Fruit fly (Drosophila melanogaster) whole organism, embryonic: ENCODE measurements around the gene Prp5.
A peak's percentile ranks its signal among the peaks of the same experiment; 100 is the strongest.

Source experiments
- Atf-2 ChIP-seq: fragments of 200-800 bp; sonication (Bioruptor generic); optimal IDR thresholded peaks from 2 replicates; lab custom pipeline; 2016; ENCODE audit warnings: missing biosample characterization, missing genetic modification characterization
- Bgb ChIP-seq: fragments of 200-800 bp; sonication (Bioruptor generic); IDR thresholded peaks from 2 replicates; pipeline ENCODE4 v1.3.6; 2022; ENCODE audit warnings: missing biosample characterization, missing genetic modification characterization; ENCODE audit not compliant: partially characterized antibody
- CG10565 ChIP-seq: fragments of 200-800 bp; sonication (Bioruptor generic); optimal IDR thresholded peaks from 3 replicates; lab custom pipeline; 2016; ENCODE audit warnings: missing biosample characterization, mild to moderate bottlenecking, missing genetic modification characterization
- CG10654 ChIP-seq: fragments of 200-800 bp; sonication (Bioruptor generic); optimal IDR thresholded peaks from 2 replicates; lab custom pipeline; 2016; ENCODE audit warnings: missing biosample characterization, missing genetic modification characterization
- CG11504 ChIP-seq: fragments of 200-800 bp; sonication (Bioruptor generic); optimal IDR thresholded peaks from 3 replicates; lab custom pipeline; 2019; ENCODE audit warnings: missing biosample characterization, mild to moderate bottlenecking, missing genetic modification characterization, moderate library complexity
- CG11696 ChIP-seq: fragments of 200-800 bp; sonication (Bioruptor generic); IDR thresholded peaks from 2 replicates; pipeline ENCODE4 v1.3.6; 2022; ENCODE audit warnings: missing biosample characterization, missing genetic modification characterization
- CG14441 ChIP-seq: fragments of 200-800 bp; sonication (Bioruptor generic); IDR thresholded peaks from 2 replicates; pipeline ENCODE4 v1.3.6; 2022; ENCODE audit warnings: missing biosample characterization, missing genetic modification characterization
- CG14965 ChIP-seq: fragments of 200-800 bp; sonication (Bioruptor generic); optimal IDR thresholded peaks from 2 replicates; lab custom pipeline; 2016; ENCODE audit warnings: missing biosample characterization, missing genetic modification characterization, borderline replicate concordance
- CG1602 ChIP-seq: fragments of 200-800 bp; sonication (Bioruptor generic); optimal IDR thresholded peaks from 3 replicates; lab custom pipeline; 2016; ENCODE audit warnings: missing biosample characterization, missing genetic modification characterization
- CG1832 ChIP-seq: fragments of 200-800 bp; sonication (Bioruptor generic); optimal IDR thresholded peaks from 2 replicates; lab custom pipeline; 2017; ENCODE audit warnings: missing biosample characterization, mild to moderate bottlenecking, missing genetic modification characterization, inconsistent platforms
- CG4328 ChIP-seq: fragments of 200-800 bp; sonication (Bioruptor generic); optimal IDR thresholded peaks from 3 replicates; lab custom pipeline; 2017; ENCODE audit warnings: missing biosample characterization, missing genetic modification reagents, missing genetic modification characterization
- CG4424 ChIP-seq: fragments of 200-800 bp; sonication (Bioruptor generic); optimal IDR thresholded peaks from 3 replicates; lab custom pipeline; 2016; ENCODE audit warnings: missing biosample characterization, missing genetic modification characterization
- CG4707 ChIP-seq: fragments of 200-800 bp; sonication (Bioruptor generic); optimal IDR thresholded peaks from 2 replicates; lab custom pipeline; 2018; ENCODE audit warnings: missing biosample characterization, mild to moderate bottlenecking, missing genetic modification characterization, moderate library complexity
- CG6654 ChIP-seq: fragments of 200-800 bp; sonication (Bioruptor generic); optimal IDR thresholded peaks from 2 replicates; lab custom pipeline; 2017; ENCODE audit warnings: missing biosample characterization, mild to moderate bottlenecking, missing genetic modification characterization
- CG7963 ChIP-seq: fragments of 200-800 bp; sonication (Bioruptor generic); IDR thresholded peaks from 3 replicates; pipeline ENCODE4 v1.3.6; 2022; ENCODE audit warnings: missing biosample characterization, missing genetic modification characterization; ENCODE audit not compliant: partially characterized antibody
- CG8290 ChIP-seq, 3 experiments: fragments of 200-800 bp; sonication (Bioruptor generic); optimal IDR thresholded peaks; 2 replicates each; lab custom pipeline; 2016 to 2019; ENCODE audit warnings: missing biosample characterization in 3 of 3, missing genetic modification characterization in 3 of 3, mild to moderate bottlenecking in 2 of 3, moderate library complexity in 1 of 3
- CG8478 ChIP-seq: fragments of >200 bp; optimal IDR thresholded peaks from 2 replicates; lab custom pipeline; 2018
- CG9215 ChIP-seq: fragments of 200-800 bp; sonication (Bioruptor generic); IDR thresholded peaks from 2 replicates; pipeline ENCODE4 v1.3.6; 2022; ENCODE audit warnings: missing biosample characterization, missing genetic modification characterization
- CG9797 ChIP-seq: fragments of 200-800 bp; sonication (Bioruptor generic); optimal IDR thresholded peaks from 3 replicates; lab custom pipeline; 2018; ENCODE audit warnings: missing biosample characterization, mild to moderate bottlenecking, missing genetic modification characterization
- Chrac-16 ChIP-seq: fragments of 200-800 bp; sonication (Bioruptor generic); optimal IDR thresholded peaks from 3 replicates; lab custom pipeline; 2016; ENCODE audit warnings: missing biosample characterization, missing genetic modification characterization
- Dfd ChIP-seq, 2 experiments: fragments of >200 bp; optimal IDR thresholded peaks; 2 replicates each; lab custom pipeline; 2017; ENCODE audit warnings: missing biosample characterization in 2 of 2, missing genetic modification characterization in 2 of 2
- Elba2 ChIP-seq: fragments of 200-800 bp; sonication (Bioruptor generic); optimal IDR thresholded peaks from 3 replicates; lab custom pipeline; 2016; ENCODE audit warnings: missing biosample characterization, missing genetic modification characterization
- Hmx ChIP-seq: fragments of 200-800 bp; sonication (Bioruptor generic); optimal IDR thresholded peaks from 2 replicates; lab custom pipeline; 2016; ENCODE audit warnings: missing biosample characterization, missing genetic modification characterization
- Max ChIP-seq: fragments of 200-800 bp; sonication (Bioruptor generic); optimal IDR thresholded peaks from 2 replicates; lab custom pipeline; 2016; ENCODE audit warnings: missing biosample characterization, mild to moderate bottlenecking, missing genetic modification characterization
- NFAT ChIP-seq: fragments of 200-800 bp; sonication (Bioruptor generic); IDR thresholded peaks from 2 replicates; pipeline ENCODE4 v1.3.6; 2022; ENCODE audit warnings: missing biosample characterization, missing genetic modification characterization
- NfI ChIP-seq: fragments of 200-800 bp; sonication (Bioruptor generic); optimal IDR thresholded peaks from 3 replicates; lab custom pipeline; 2018; ENCODE audit warnings: missing biosample characterization, mild to moderate bottlenecking, missing genetic modification characterization, moderate library complexity
- PHDP ChIP-seq: fragments of 200-800 bp; sonication (Bioruptor generic); optimal IDR thresholded peaks from 3 replicates; lab custom pipeline; 2018; ENCODE audit warnings: missing biosample characterization, mild to moderate bottlenecking, missing genetic modification characterization, moderate library complexity
- Ptx1 ChIP-seq: fragments of 200-800 bp; sonication (Bioruptor generic); IDR thresholded peaks from 2 replicates; pipeline ENCODE4 v1.3.6; 2022; ENCODE audit warnings: missing biosample characterization, missing genetic modification characterization
- Sox100B ChIP-seq: fragments of 200-800 bp; sonication (Bioruptor generic); optimal IDR thresholded peaks from 3 replicates; lab custom pipeline; 2018; ENCODE audit warnings: missing biosample characterization, mild to moderate bottlenecking, missing genetic modification characterization
- Spps ChIP-seq: fragments of 200-800 bp; sonication (Bioruptor generic); optimal IDR thresholded peaks from 2 replicates; lab custom pipeline; 2018; ENCODE audit warnings: missing biosample characterization, mild to moderate bottlenecking, missing genetic modification characterization
- Stat92E ChIP-seq, 3 experiments: fragments of >200 bp in 2 of 3; fragments of 200-800 bp in 1 of 3; sonication (Bioruptor generic) in 1 of 3; optimal IDR thresholded peaks; 2 replicates each; lab custom pipeline; 2017 to 2019; ENCODE audit warnings: missing biosample characterization in 3 of 3, missing genetic modification characterization in 3 of 3, mild to moderate bottlenecking in 1 of 3, moderate library complexity in 1 of 3
- Usf ChIP-seq: fragments of 200-800 bp; sonication (Bioruptor generic); optimal IDR thresholded peaks from 2 replicates; lab custom pipeline; 2017; ENCODE audit warnings: missing genotype, missing biosample characterization, missing genetic modification characterization
- Xrp1 ChIP-seq: fragments of 200-800 bp; sonication (Bioruptor generic); IDR thresholded peaks from 2 replicates; pipeline ENCODE4 v1.3.6; 2022; ENCODE audit warnings: missing biosample characterization, missing genetic modification characterization
- YL-1 ChIP-seq: fragments of 200-800 bp; sonication (Bioruptor generic); optimal IDR thresholded peaks from 3 replicates; lab custom pipeline; 2017; ENCODE audit warnings: missing biosample characterization, mild to moderate bottlenecking, missing genetic modification characterization
- bab2 ChIP-seq: fragments of 200-800 bp; sonication (Bioruptor generic); optimal IDR thresholded peaks from 2 replicates; lab custom pipeline; 2016; ENCODE audit warnings: missing biosample characterization, missing genetic modification characterization
- btn ChIP-seq: fragments of 200-800 bp; sonication (Bioruptor generic); optimal IDR thresholded peaks from 2 replicates; lab custom pipeline; 2016; ENCODE audit warnings: missing biosample characterization, missing genetic modification characterization
- crc ChIP-seq: fragments of 200-800 bp; sonication (Bioruptor generic); optimal IDR thresholded peaks from 2 replicates; lab custom pipeline; 2016; ENCODE audit warnings: missing biosample characterization, missing genetic modification characterization
- esg ChIP-seq: fragments of 200-800 bp; sonication (Bioruptor generic); conservative IDR thresholded peaks from 2 replicates; pipeline ENCODE4 v1.3.6; 2022; ENCODE audit warnings: missing biosample characterization, missing genetic modification characterization
- fd102C ChIP-seq: fragments of 200-800 bp; sonication (Bioruptor generic); optimal IDR thresholded peaks from 2 replicates; lab custom pipeline; 2018; ENCODE audit warnings: missing biosample characterization, mild to moderate bottlenecking, missing genetic modification characterization, moderate library complexity
- fd96Cb ChIP-seq: fragments of 200-800 bp; sonication (Bioruptor generic); optimal IDR thresholded peaks from 2 replicates; lab custom pipeline; 2018; ENCODE audit warnings: missing biosample characterization, mild to moderate bottlenecking, missing genetic modification characterization, moderate library complexity
- gcm2 ChIP-seq: fragments of 200-800 bp; sonication (Bioruptor generic); optimal IDR thresholded peaks from 2 replicates; lab custom pipeline; 2016; ENCODE audit warnings: missing biosample characterization, missing genetic modification characterization
- hth ChIP-seq: fragments of >200 bp; optimal IDR thresholded peaks from 2 replicates; lab custom pipeline; 2017; ENCODE audit warnings: inconsistent platforms
- lilli ChIP-seq: fragments of 200-800 bp; sonication (Bioruptor generic); optimal IDR thresholded peaks from 3 replicates; lab custom pipeline; 2016; ENCODE audit warnings: missing biosample characterization, missing genetic modification characterization
- nau ChIP-seq: fragments of 200-800 bp; sonication (Bioruptor generic); optimal IDR thresholded peaks from 3 replicates; lab custom pipeline; 2017; ENCODE audit warnings: missing biosample characterization, mild to moderate bottlenecking, missing genetic modification characterization, missing genetic modification reagents
- pnt ChIP-seq: fragments of 200-800 bp; sonication (Bioruptor generic); optimal IDR thresholded peaks from 3 replicates; lab custom pipeline; 2016; ENCODE audit warnings: missing biosample characterization, missing genetic modification characterization
- slp2 ChIP-seq: fragments of 200-800 bp; sonication (Bioruptor generic); optimal IDR thresholded peaks from 2 replicates; lab custom pipeline; 2016; ENCODE audit warnings: missing biosample characterization, missing genetic modification characterization
- sna ChIP-seq: fragments of 200-800 bp; sonication (Bioruptor generic); IDR thresholded peaks from 2 replicates; pipeline ENCODE4 v1.3.6; 2022; ENCODE audit warnings: missing biosample characterization, missing genetic modification characterization; ENCODE audit not compliant: partially characterized antibody
- sqz ChIP-seq: fragments of 200-800 bp; sonication (Bioruptor generic); optimal IDR thresholded peaks from 3 replicates; lab custom pipeline; 2018; ENCODE audit warnings: missing biosample characterization, mild to moderate bottlenecking, missing genetic modification characterization
- unc-4 ChIP-seq: fragments of 200-800 bp; sonication (Bioruptor generic); IDR thresholded peaks from 2 replicates; pipeline ENCODE4 v1.3.6; 2022; ENCODE audit warnings: missing biosample characterization, missing genetic modification characterization; ENCODE audit not compliant: partially characterized antibody
- zfh1 ChIP-seq: fragments of 200-800 bp; sonication (Bioruptor generic); IDR thresholded peaks from 3 replicates; pipeline ENCODE4 v1.3.6; 2022; ENCODE audit warnings: missing biosample characterization, missing genetic modification characterization

Prp5 gene

dm6 chrX:15323302-15323880 is 21.6 kb upstream of the Prp5 start (continued):
- TF ChIP-seq CG8290 (GFP tag; optimal IDR thresholded peaks at IDR 0.05; lab: Kevin White, UChicago) (peak; percentile 67), CG8290 (tag; optimal IDR thresholded peaks at IDR 0.05; lab: Kevin White, UChicago) (peak; percentile 32 to 97), Bgb (peak; percentile 67), gcm2 (peak; percentile 64), Max (GFP tag; lab: Kevin White, UChicago) (peak; percentile 74), zfh1 (GFP tag; lab: Robert Waterston, UW) (peak; percentile 94), pnt (GFP tag; lab: Kevin White, UChicago) (peak; percentile 87), CG4328 (GFP tag; lab: Kevin White, UChicago) (peak; percentile 84), Dfd (GFP tag; optimal IDR thresholded peaks at IDR 0.05; lab: Kevin White, UChicago) (no peak), fd96Cb (tag; lab: Kevin White, UChicago) (peak; percentile 50), NFAT (GFP tag; lab: Robert Waterston, UW) (peak; percentile 96), Ptx1 (GFP tag; lab: Robert Waterston, UW) (peak; percentile 90), Hmx (GFP tag; lab: Kevin White, UChicago) (no peak), CG8478 (lab: Kevin White, UChicago) (no peak), hth (lab: Kevin White, UChicago) (no peak), Usf (GFP tag; lab: Kevin White, UChicago) (peak; percentile 38), CG10654 (peak; percentile 64), CG14441 (GFP tag; lab: Robert Waterston, UW) (peak; percentile 92), slp2 (GFP tag; lab: Kevin White, UChicago) (peak; percentile 68), sna (GFP tag; lab: Robert Waterston, UW) (no peak), Spps (tag; lab: Kevin White, UChicago) (peak; percentile 12), Elba2 (GFP tag; lab: Kevin White, UChicago) (no peak), Xrp1 (peak; percentile 83), CG6654 (peak; percentile 23), CG1832 (GFP tag; lab: Kevin White, UChicago) (peak; percentile 26), CG9797 (peak; percentile 15), bab2 (GFP tag; lab: Kevin White, UChicago) (peak; percentile 85), crc (GFP tag; lab: Kevin White, UChicago) (peak; percentile 66), CG10565 (GFP tag; lab: Kevin White, UChicago) (no peak), CG4707 (GFP tag; lab: Kevin White, UChicago) (peak; percentile 81), CG1602 (GFP tag; lab: Kevin White, UChicago) (peak; percentile 65), fd102C (no peak), unc-4 (GFP tag; lab: Robert Waterston, UW) (peak; percentile 57), YL-1 (GFP tag; lab: Kevin White, UChicago) (peak; percentile 97), CG14965 (GFP tag; lab: Kevin White, UChicago) (peak; percentile 21), NfI (GFP tag; lab: Kevin White, UChicago) (peak; percentile 78), lilli (peak; percentile 91), CG11504 (tag; lab: Kevin White, UChicago) (peak; percentile 83), nau (GFP tag; lab: Kevin White, UChicago) (peak; percentile 75), CG4424 (GFP tag; lab: Kevin White, UChicago) (peak; percentile 68), Chrac-16 (peak; percentile 85), CG7963 (GFP tag; lab: Robert Waterston, UW) (0 out of 3 replicates have a peak, but pooled peaks have one; percentile 24), Atf-2 (GFP tag; lab: Kevin White, UChicago) (peak; percentile 80), btn (GFP tag; lab: Kevin White, UChicago) (peak; percentile 65), Stat92E (GFP tag; optimal IDR thresholded peaks at IDR 0.05; lab: Kevin White, UChicago) (peak in 1 of 3 experiments; percentile 24), PHDP (tag; lab: Kevin White, UChicago) (peak; percentile 75), CG9215 (GFP tag; lab: Robert Waterston, UW) (peak; percentile 85), Sox100B (GFP tag; lab: Kevin White, UChicago) (peak; percentile 29), CG11696 (peak; percentile 64; the same call in 1 of the 2 replicates), esg (GFP tag; lab: Robert Waterston, UW) (peak; percentile 73), sqz (GFP tag; lab: Kevin White, UChicago) (peak; percentile 98)
